Fruit fly (Drosophila melanogaster): ENCODE results near the gene COX7AL.

- TF ChIP-seq CG4318 (GFP tag; optimal IDR thresholded peaks at IDR 0.05) (no peak), Met (GFP tag; optimal IDR thresholded peaks at IDR 0.05) (no peak), spab (GFP tag; optimal IDR thresholded peaks at IDR 0.05) (no peak), Hr4 (GFP tag; optimal IDR thresholded peaks at IDR 0.05) (no peak), CG34406 (GFP tag; optimal IDR thresholded peaks at IDR 0.05) (no peak), CG16779 (tag; optimal IDR thresholded peaks at IDR 0.05) (no peak), Gug (GFP tag; IDR thresholded peaks at IDR 0.05) (no peak), CG7368 (GFP tag; optimal IDR thresholded peaks at IDR 0.05) (no peak), CG15336 (GFP tag; IDR thresholded peaks at IDR 0.05) (no peak), net (GFP tag; optimal IDR thresholded peaks at IDR 0.05) (no peak), salr (GFP tag; optimal IDR thresholded peaks at IDR 0.05) (no peak), vri (GFP tag; optimal IDR thresholded peaks at IDR 0.05) (no peak), topi (GFP tag; optimal IDR thresholded peaks at IDR 0.05) (no peak), ss (GFP tag; optimal IDR thresholded peaks at IDR 0.05) (no peak)
These were observed 8.5 kb upstream of the COX7AL start for dm6 chr3R:8334982-8335381.
